Fruit fly (Drosophila melanogaster) whole organism, embryonic: ENCODE measurements around the gene CG32318.
A peak's percentile ranks its signal among the peaks of the same experiment; 100 is the strongest.

ENCODE experiments used
- Antp ChIP-seq: fragments of 200-800 bp; sonication (Bioruptor generic); optimal IDR thresholded peaks from 3 replicates; lab custom pipeline; 2016; ENCODE audit warnings: missing biosample characterization, missing genetic modification characterization
- CG10431 ChIP-seq: fragments of 200-800 bp; sonication (Bioruptor generic); optimal IDR thresholded peaks from 3 replicates; lab custom pipeline; 2018; ENCODE audit warnings: missing biosample characterization, mild to moderate bottlenecking, missing genetic modification characterization
- CG12155 ChIP-seq: fragments of 200-800 bp; sonication (Bioruptor generic); optimal IDR thresholded peaks from 3 replicates; lab custom pipeline; 2016; ENCODE audit warnings: missing biosample characterization, missing genetic modification characterization
- CG12769 ChIP-seq: fragments of 200-800 bp; sonication (Bioruptor generic); optimal IDR thresholded peaks from 2 replicates; lab custom pipeline; 2019; ENCODE audit warnings: missing biosample characterization, mild to moderate bottlenecking, missing genetic modification characterization, moderate library complexity
- CG13287 ChIP-seq: fragments of 200-800 bp; sonication (Bioruptor generic); IDR thresholded peaks from 2 replicates; pipeline ENCODE4 v1.3.6; 2022; ENCODE audit warnings: missing biosample characterization, missing genetic modification characterization; ENCODE audit not compliant: partially characterized antibody
- CG13624 ChIP-seq: fragments of 200-800 bp; sonication (Bioruptor generic); optimal IDR thresholded peaks from 2 replicates; lab custom pipeline; 2016; ENCODE audit warnings: missing biosample characterization, missing genetic modification characterization
- CG15269 ChIP-seq: fragments of 200-800 bp; sonication (Bioruptor generic); optimal IDR thresholded peaks from 2 replicates; lab custom pipeline; 2018; ENCODE audit warnings: missing biosample characterization, mild to moderate bottlenecking, missing genetic modification characterization, moderate library complexity
- CG1603 ChIP-seq: fragments of 200-800 bp; sonication (Bioruptor generic); optimal IDR thresholded peaks from 2 replicates; lab custom pipeline; 2019; ENCODE audit warnings: missing biosample characterization, mild to moderate bottlenecking, missing genetic modification characterization, moderate library complexity
- CG17361 ChIP-seq: fragments of 200-800 bp; sonication (Bioruptor generic); IDR thresholded peaks from 3 replicates; pipeline ENCODE4 v1.3.6; 2022; ENCODE audit warnings: missing biosample characterization, missing genetic modification characterization
- CG18011 ChIP-seq: fragments of 200-800 bp; sonication (Bioruptor generic); optimal IDR thresholded peaks from 2 replicates; lab custom pipeline; 2017; ENCODE audit warnings: missing biosample characterization, missing genetic modification characterization, mild to moderate bottlenecking, moderate library complexity, missing genotype
- CG2199 ChIP-seq: fragments of 200-800 bp; sonication (Bioruptor generic); IDR thresholded peaks from 3 replicates; pipeline ENCODE4 v1.3.6; 2022; ENCODE audit warnings: missing biosample characterization, missing genetic modification characterization
- CG31224 ChIP-seq: fragments of 200-800 bp; sonication (Bioruptor generic); IDR thresholded peaks from 2 replicates; pipeline ENCODE4 v1.3.6; 2022; ENCODE audit warnings: missing biosample characterization, missing genetic modification characterization
- CG34422 ChIP-seq: fragments of 200-800 bp; sonication (Bioruptor generic); IDR thresholded peaks from 3 replicates; pipeline ENCODE4 v1.3.6; 2022; ENCODE audit warnings: missing biosample characterization, missing genetic modification characterization
- CG3847 ChIP-seq: fragments of 200-800 bp; sonication (Bioruptor generic); IDR thresholded peaks from 2 replicates; pipeline ENCODE4 v1.3.6; 2022; ENCODE audit warnings: missing biosample characterization, missing genetic modification characterization
- CG6765 ChIP-seq: fragments of 200-800 bp; sonication (Bioruptor generic); optimal IDR thresholded peaks from 3 replicates; lab custom pipeline; 2017; ENCODE audit warnings: missing biosample characterization, mild to moderate bottlenecking, missing genetic modification characterization
- CG6791 ChIP-seq: fragments of 200-800 bp; sonication (Bioruptor generic); IDR thresholded peaks from 3 replicates; pipeline ENCODE4 v1.3.6; 2022; ENCODE audit warnings: missing biosample characterization, missing genetic modification characterization; ENCODE audit not compliant: partially characterized antibody
- CG9215 ChIP-seq: fragments of 200-800 bp; sonication (Bioruptor generic); IDR thresholded peaks from 2 replicates; pipeline ENCODE4 v1.3.6; 2022; ENCODE audit warnings: missing biosample characterization, missing genetic modification characterization
- HLHmδ ChIP-seq: fragments of 200-800 bp; sonication (Bioruptor generic); optimal IDR thresholded peaks from 2 replicates; lab custom pipeline; 2018; ENCODE audit warnings: missing biosample characterization, mild to moderate bottlenecking, missing genetic modification characterization, moderate library complexity
- Hr39 ChIP-seq: fragments of >200 bp; optimal IDR thresholded peaks from 2 replicates; lab custom pipeline; 2017
- Jarid2 ChIP-seq: fragments of 200-800 bp; sonication (Bioruptor generic); optimal IDR thresholded peaks from 3 replicates; lab custom pipeline; 2017; ENCODE audit warnings: mild to moderate bottlenecking, missing biosample characterization, missing genetic modification reagents, missing genetic modification characterization
- Lhr ChIP-seq: fragments of 200-800 bp; sonication (Bioruptor generic); optimal IDR thresholded peaks from 3 replicates; lab custom pipeline; 2017; ENCODE audit warnings: mild to moderate bottlenecking, missing biosample characterization, missing genetic modification reagents, missing genetic modification characterization
- Med ChIP-seq: fragments of 200-800 bp; sonication (Bioruptor generic); peaks from one replicate; lab custom pipeline; 2016; ENCODE audit warnings: missing biosample characterization, missing genetic modification characterization, mild to moderate bottlenecking, inconsistent platforms, moderate library complexity
- Nf-YC ChIP-seq: fragments of 200-800 bp; optimal IDR thresholded peaks from 3 replicates; lab custom pipeline; 2019; ENCODE audit warnings: missing biosample characterization, mild to moderate bottlenecking, missing genetic modification characterization, moderate library complexity
- Pdp1 ChIP-seq, 2 experiments: fragments of 200-800 bp; sonication (Bioruptor generic); optimal IDR thresholded peaks; 3 replicates each; lab custom pipeline; 2016; ENCODE audit warnings: missing biosample characterization in 2 of 2, missing genetic modification characterization in 2 of 2, mild to moderate bottlenecking in 1 of 2, moderate library complexity in 1 of 2
- bbx ChIP-seq: fragments of 200-800 bp; sonication (Bioruptor generic); IDR thresholded peaks from 2 replicates; pipeline ENCODE4 v1.3.6; 2022; ENCODE audit warnings: missing biosample characterization, missing genetic modification characterization; ENCODE audit not compliant: partially characterized antibody
- bcd ChIP-seq: fragments of 200-800 bp; sonication (Bioruptor generic); optimal IDR thresholded peaks from 2 replicates; lab custom pipeline; 2017; ENCODE audit warnings: missing biosample characterization, mild to moderate bottlenecking, missing genetic modification characterization
- cad ChIP-seq: fragments of >200 bp; optimal IDR thresholded peaks from 2 replicates; lab custom pipeline; 2017; ENCODE audit warnings: missing biosample characterization, missing genetic modification characterization
- chinmo ChIP-seq: fragments of 200-800 bp; sonication (Bioruptor generic); IDR thresholded peaks from 4 replicates; pipeline ENCODE4 v1.3.6; 2022; ENCODE audit warnings: missing biosample characterization, missing genetic modification characterization; ENCODE audit not compliant: partially characterized antibody
- danr ChIP-seq: fragments of 200-800 bp; sonication (Bioruptor generic); IDR thresholded peaks from 2 replicates; pipeline ENCODE4 v1.3.6; 2022; ENCODE audit warnings: missing biosample characterization, missing genetic modification characterization
- dysf ChIP-seq: fragments of 200-800 bp; sonication (Bioruptor generic); IDR thresholded peaks from 3 replicates; pipeline ENCODE4 v1.3.6; 2022; ENCODE audit warnings: missing biosample characterization, missing genetic modification characterization
- ems ChIP-seq: fragments of 200-800 bp; sonication (Bioruptor generic); optimal IDR thresholded peaks from 3 replicates; lab custom pipeline; 2016; ENCODE audit warnings: missing biosample characterization, missing genetic modification characterization
- ftz-f1 ChIP-seq: fragments of 200-800 bp; sonication (Bioruptor generic); optimal IDR thresholded peaks from 2 replicates; lab custom pipeline; 2016; ENCODE audit warnings: missing biosample characterization, missing genetic modification characterization
- gsb-n ChIP-seq: fragments of 200-800 bp; sonication (Bioruptor generic); optimal IDR thresholded peaks from 3 replicates; lab custom pipeline; 2018; ENCODE audit warnings: missing biosample characterization, mild to moderate bottlenecking, missing genetic modification characterization
- hbn ChIP-seq: fragments of 200-800 bp; sonication (Bioruptor generic); IDR thresholded peaks from 2 replicates; pipeline ENCODE4 v1.3.6; 2022; ENCODE audit warnings: missing biosample characterization, missing genetic modification characterization; ENCODE audit not compliant: partially characterized antibody
- mam ChIP-seq: fragments of 200-800 bp; sonication (Bioruptor generic); optimal IDR thresholded peaks from 3 replicates; lab custom pipeline; 2016; ENCODE audit warnings: missing biosample characterization, missing genetic modification characterization
- mirr ChIP-seq: fragments of 200-800 bp; sonication (Bioruptor generic); optimal IDR thresholded peaks from 3 replicates; lab custom pipeline; 2018; ENCODE audit warnings: missing biosample characterization, mild to moderate bottlenecking, missing genetic modification characterization
- nerfin-1 ChIP-seq: fragments of 200-800 bp; sonication (Bioruptor generic); optimal IDR thresholded peaks from 3 replicates; lab custom pipeline; 2019; ENCODE audit warnings: missing biosample characterization, mild to moderate bottlenecking, missing genetic modification characterization, moderate library complexity
- nmo ChIP-seq: fragments of 200-800 bp; sonication (Bioruptor generic); optimal IDR thresholded peaks from 2 replicates; lab custom pipeline; 2018; ENCODE audit warnings: missing biosample characterization, mild to moderate bottlenecking, missing genetic modification characterization, moderate library complexity
- oc ChIP-seq: fragments of 200-800 bp; sonication (Bioruptor generic); optimal IDR thresholded peaks from 2 replicates; lab custom pipeline; 2018; ENCODE audit warnings: missing biosample characterization, mild to moderate bottlenecking, missing genetic modification characterization, moderate library complexity
- pita ChIP-seq: fragments of 200-800 bp; sonication (Bioruptor generic); optimal IDR thresholded peaks from 2 replicates; lab custom pipeline; 2017; ENCODE audit warnings: missing biosample characterization, mild to moderate bottlenecking, missing genetic modification characterization
- psq ChIP-seq: fragments of 200-800 bp; sonication (Bioruptor generic); optimal IDR thresholded peaks from 2 replicates; lab custom pipeline; 2017; ENCODE audit warnings: missing biosample characterization, missing genetic modification characterization
- salm ChIP-seq: fragments of 200-800 bp; sonication (Bioruptor generic); optimal IDR thresholded peaks from 2 replicates; lab custom pipeline; 2018; ENCODE audit warnings: missing biosample characterization, mild to moderate bottlenecking, missing genetic modification characterization
- sd ChIP-seq: fragments of 200-800 bp; sonication (Bioruptor generic); optimal IDR thresholded peaks from 3 replicates; lab custom pipeline; 2018; ENCODE audit warnings: missing biosample characterization, mild to moderate bottlenecking, missing genetic modification characterization, moderate library complexity
- sens-2 ChIP-seq: fragments of 200-800 bp; sonication (Bioruptor generic); IDR thresholded peaks from 2 replicates; pipeline ENCODE4 v1.3.6; 2022; ENCODE audit warnings: missing biosample characterization, missing genetic modification characterization
- ssp ChIP-seq: fragments of 200-800 bp; sonication (Bioruptor generic); IDR thresholded peaks from 2 replicates; pipeline ENCODE4 v1.3.6; 2022; ENCODE audit warnings: missing biosample characterization, missing genetic modification characterization
- tna ChIP-seq: fragments of 200-800 bp; sonication (Bioruptor generic); IDR thresholded peaks from 2 replicates; pipeline ENCODE4 v1.3.6; 2022; ENCODE audit warnings: missing biosample characterization, missing genetic modification characterization; ENCODE audit not compliant: partially characterized antibody
- unc-4 ChIP-seq: fragments of 200-800 bp; sonication (Bioruptor generic); IDR thresholded peaks from 2 replicates; pipeline ENCODE4 v1.3.6; 2022; ENCODE audit warnings: missing biosample characterization, missing genetic modification characterization; ENCODE audit not compliant: partially characterized antibody
- vvl ChIP-seq: fragments of 200-800 bp; sonication (Bioruptor generic); IDR thresholded peaks from 2 replicates; pipeline ENCODE4 v1.3.6; 2022; ENCODE audit warnings: missing biosample characterization, missing genetic modification characterization
- wdn ChIP-seq: fragments of 200-800 bp; sonication (Bioruptor generic); IDR thresholded peaks from 2 replicates; pipeline ENCODE4 v1.3.6; 2022; ENCODE audit warnings: missing biosample characterization, missing genetic modification characterization

CG32318 gene

DNA sequence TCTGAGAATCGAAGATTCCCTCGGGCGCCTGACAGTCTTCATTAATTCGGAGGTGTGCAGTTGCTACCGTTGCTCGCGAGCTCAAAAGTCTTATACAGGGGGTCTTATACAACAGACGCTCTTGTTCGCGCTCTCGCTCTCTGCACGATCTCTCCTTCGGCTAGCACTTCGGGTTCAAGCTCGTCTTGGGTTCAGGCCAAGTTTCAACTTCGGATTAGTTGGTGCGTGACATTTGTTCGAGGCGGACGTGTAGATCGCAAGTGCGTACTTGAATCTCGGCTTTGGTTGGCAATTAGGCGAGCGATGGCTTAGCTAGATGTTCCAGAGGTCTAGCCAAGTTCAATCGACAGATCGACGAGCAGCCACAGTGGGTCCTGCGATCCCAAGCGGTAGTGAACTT is 38.5 kb downstream of the CG32318 start (continued):
- TF ChIP-seq sd (no peak), CG3847 (GFP tag; lab: Robert Waterston, UW) (no peak), oc (tag; lab: Kevin White, UChicago) (peak; percentile 43), salm (tag; lab: Kevin White, UChicago) (no peak), mirr (GFP tag; lab: Kevin White, UChicago) (no peak), chinmo (peak; percentile 77; the same call in 2 of the 4 replicates), CG18011 (no peak), pita (GFP tag; lab: Kevin White, UChicago) (no peak), tna (GFP tag; lab: Robert Waterston, UW) (0 out of 2 replicates have a peak, but pooled peaks have one; percentile 37), CG6765 (GFP tag; lab: Kevin White, UChicago) (no peak), hbn (no peak), bbx (GFP tag; lab: Robert Waterston, UW) (0 out of 2 replicates have a peak, but pooled peaks have one; percentile 25), danr (GFP tag; lab: Robert Waterston, UW) (no peak), unc-4 (GFP tag; lab: Robert Waterston, UW) (0 out of 2 replicates have a peak, but pooled peaks have one; percentile 32), Med (GFP tag; lab: Kevin White, UChicago) (peak; percentile 51), CG34422 (0 out of 3 replicates have a peak, but pooled peaks have one; percentile 45), dysf (no peak), CG12769 (tag; lab: Kevin White, UChicago) (peak; percentile 64), vvl (GFP tag; lab: Robert Waterston, UW) (peak; percentile 41; the same call in 1 of the 2 replicates), Hr39 (lab: Kevin White, UChicago) (no peak), bcd (GFP tag; lab: Kevin White, UChicago) (peak; percentile 28), mam (no peak), ssp (no peak), Jarid2 (GFP tag; lab: Kevin White, UChicago) (peak; percentile 84), HLHmδ (GFP tag; lab: Kevin White, UChicago) (peak; percentile 8), wdn (GFP tag; lab: Robert Waterston, UW) (no peak)

DNA sequence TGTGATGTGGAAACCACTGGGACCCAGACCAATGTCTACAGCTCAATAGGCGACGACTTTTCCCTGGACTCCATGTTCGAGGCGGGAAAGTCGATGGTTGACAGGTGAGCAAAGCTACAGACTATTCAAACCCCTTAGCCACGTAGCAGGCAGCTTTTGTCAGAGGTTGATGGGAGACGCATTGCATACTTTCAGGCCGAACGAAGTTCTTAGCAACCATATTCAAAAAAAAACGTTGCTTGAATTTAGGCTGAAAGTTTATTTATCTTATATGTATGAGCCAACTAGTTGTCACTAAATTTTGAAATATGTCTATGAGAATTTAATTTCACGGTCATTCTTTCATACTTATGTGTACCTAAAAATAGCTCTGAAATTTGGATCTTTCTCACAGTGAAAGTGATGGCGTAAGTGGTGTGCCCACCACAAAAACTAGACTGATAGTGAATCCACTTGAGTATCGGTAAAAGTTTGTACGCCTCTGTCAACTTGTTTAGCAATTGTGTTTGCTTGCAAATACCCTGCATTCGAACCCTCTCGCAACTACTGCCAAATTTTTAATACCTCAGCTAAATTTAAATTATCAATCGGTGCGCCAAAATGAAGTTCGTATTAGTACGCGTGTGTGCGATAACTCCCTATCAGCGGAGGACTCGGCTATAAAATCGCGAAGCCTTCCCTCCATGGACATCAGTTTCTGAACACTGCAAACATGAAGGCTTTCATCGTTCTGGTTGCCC is 39.9 kb downstream of the CG32318 start, which contains the start of gene LysB:
LysB (plus strand) TSS at position 690 of the 740 bp plus-strand sequence.
- no peak for TF ChIP-seq cad (GFP tag; lab: Kevin White, UChicago)
- TF ChIP-seq CG17361 (GFP tag; lab: Robert Waterston, UW): 0 out of 3 replicates have a peak, but pooled peaks have one; percentile 16
- TF ChIP-seq CG2199 (GFP tag; lab: Robert Waterston, UW): peak; percentile 37; the same call in 1 of the 3 replicates
- TF ChIP-seq CG12155 (GFP tag; lab: Kevin White, UChicago): no peak
- no peak for TF ChIP-seq CG15269 (tag; lab: Kevin White, UChicago)
- no peak for TF ChIP-seq nerfin-1 (tag; lab: Kevin White, UChicago)
- TF ChIP-seq sd: peak; percentile 30
- peak; percentile 37 for TF ChIP-seq Lhr
- peak; percentile 7 for TF ChIP-seq CG13624
- peak; percentile 6 for TF ChIP-seq nmo
- TF ChIP-seq CG6791 (GFP tag; lab: Robert Waterston, UW): 0 out of 3 replicates have a peak, but pooled peaks have one; percentile 18
- peak; percentile 6 for TF ChIP-seq Antp (GFP tag; lab: Kevin White, UChicago)
- TF ChIP-seq ems (GFP tag; lab: Kevin White, UChicago): no peak
- no peak for TF ChIP-seq sens-2 (GFP tag; lab: Robert Waterston, UW)
- TF ChIP-seq psq (GFP tag; lab: Kevin White, UChicago): no peak
- no peak for TF ChIP-seq gsb-n (tag; lab: Kevin White, UChicago)
- no peak for TF ChIP-seq CG31224
- no peak for TF ChIP-seq CG9215 (GFP tag; lab: Robert Waterston, UW)
- TF ChIP-seq Jarid2 (GFP tag; lab: Kevin White, UChicago): peak; percentile 4
- TF ChIP-seq ftz-f1 (GFP tag; lab: Kevin White, UChicago): peak; percentile 33
- peak; percentile 15 for TF ChIP-seq CG1603
- peak in 1 of 2 experiments; percentile 30 for TF ChIP-seq Pdp1 (GFP tag; optimal IDR thresholded peaks at IDR 0.05; lab: Kevin White, UChicago)
- TF ChIP-seq CG10431 (GFP tag; lab: Kevin White, UChicago): no peak
- TF ChIP-seq Nf-YC (tag; lab: Kevin White, UChicago): no peak
- TF ChIP-seq CG13287 (GFP tag; lab: Robert Waterston, UW): 0 out of 2 replicates have a peak, but pooled peaks have one; percentile 12
